Fruit fly (Drosophila melanogaster): Measurements from ENCODE around the gene Snoo.
A peak's percentile ranks its signal among the peaks of the same experiment; 100 is the strongest.

DNA sequence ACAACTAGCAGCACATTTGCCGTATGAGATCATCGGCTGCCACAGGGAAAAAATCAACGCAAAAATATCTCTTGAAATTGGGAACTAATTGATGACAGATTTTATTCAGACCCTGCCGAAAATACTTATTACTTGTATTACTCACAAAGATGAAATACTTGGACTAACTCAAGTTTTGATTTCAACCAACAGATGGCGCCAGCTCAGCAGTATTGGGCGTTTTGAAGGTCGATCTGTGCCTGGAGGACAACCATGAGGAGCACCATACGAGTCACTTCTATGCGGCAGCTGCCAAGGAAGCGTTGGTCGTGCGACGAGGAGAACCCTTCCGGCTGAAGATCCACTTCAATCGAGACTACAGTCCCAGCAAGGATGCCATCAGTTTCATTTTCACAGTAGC, 40.3 kb upstream of the Snoo start:
- TF ChIP-seq Myb (GFP tag; optimal IDR thresholded peaks at IDR 0.05): no peak
- TF ChIP-seq Ptx1 (GFP tag; IDR thresholded peaks at IDR 0.05): no peak
- no peak for TF ChIP-seq otp (GFP tag; IDR thresholded peaks at IDR 0.05)
- no peak for TF ChIP-seq Abd-B (GFP tag; optimal IDR thresholded peaks at IDR 0.05)
- no peak for TF ChIP-seq Bgb (GFP tag; IDR thresholded peaks at IDR 0.05; ENCODE audit: partially characterized antibody)
- TF ChIP-seq CG10979 (tag; optimal IDR thresholded peaks at IDR 0.05): peak; percentile 47
- TF ChIP-seq hth (optimal IDR thresholded peaks at IDR 0.05): no peak
- no peak for TF ChIP-seq NK7.1 (GFP tag; optimal IDR thresholded peaks at IDR 0.05)
- no peak for TF ChIP-seq kay (GFP tag; optimal IDR thresholded peaks at IDR 0.05)
- TF ChIP-seq CG1024 (GFP tag; IDR thresholded peaks at IDR 0.05): no peak
- no peak for TF ChIP-seq ERR (GFP tag; optimal IDR thresholded peaks at IDR 0.05)
- TF ChIP-seq ro (GFP tag; IDR thresholded peaks at IDR 0.05): no peak
- no peak for TF ChIP-seq Aef1 (GFP tag; IDR thresholded peaks at IDR 0.05)
- TF ChIP-seq Dip2 (GFP tag; IDR thresholded peaks at IDR 0.05): no peak

All from whole organism, embryonic.